Fruit fly (Drosophila melanogaster): ENCODE results near the gene gnu.

gnu gene

DNA sequence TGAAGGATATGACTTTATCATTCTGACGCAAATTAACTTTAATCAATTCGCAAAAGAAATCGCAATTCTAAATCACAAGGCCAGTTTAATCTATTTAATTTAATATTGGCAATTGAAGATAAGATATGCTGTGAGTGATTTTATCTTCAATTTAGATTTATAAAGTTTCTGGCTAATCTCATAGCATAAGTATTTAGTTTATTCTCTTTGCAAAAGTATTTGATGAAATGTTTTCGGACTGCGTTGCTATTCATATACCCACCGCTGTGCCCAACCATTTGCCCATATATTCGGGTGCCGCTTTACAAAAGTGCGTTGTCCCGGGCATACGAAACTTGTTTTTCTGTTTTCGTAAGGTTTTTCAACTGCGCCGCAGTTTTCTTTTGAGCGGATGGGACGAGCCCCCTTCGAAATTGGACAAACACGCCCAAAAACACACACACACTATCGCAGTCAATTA, 18.2 kb downstream of the gnu start (continued):
- no peak for TF ChIP-seq hkb (optimal IDR thresholded peaks at IDR 0.05)
- peak; percentile 92 for TF ChIP-seq hkb (GFP tag; IDR thresholded peaks at IDR 0.05)
- TF ChIP-seq CG10321 (GFP tag; IDR thresholded peaks at IDR 0.05) = peak; percentile 66
- peak; percentile 92 for TF ChIP-seq kni (GFP tag; optimal IDR thresholded peaks at IDR 0.05)
- peak; percentile 96 for TF ChIP-seq CG11723 (GFP tag; optimal IDR thresholded peaks at IDR 0.05)
- peak; percentile 92 for TF ChIP-seq CG5180 (GFP tag; optimal IDR thresholded peaks at IDR 0.05)
- TF ChIP-seq vnd (GFP tag; IDR thresholded peaks at IDR 0.05; ENCODE audit: partially characterized antibody) = no peak
- peak; percentile 17 for TF ChIP-seq lbe (GFP tag; optimal IDR thresholded peaks at IDR 0.05)
- TF ChIP-seq vvl (GFP tag; IDR thresholded peaks at IDR 0.05) = no peak; the same call in none of the 2 replicates
- no peak; the same call in 1 of the 2 replicates for TF ChIP-seq CG13287 (GFP tag; IDR thresholded peaks at IDR 0.05; ENCODE audit: partially characterized antibody)
- TF ChIP-seq CG8924 (tag; optimal IDR thresholded peaks at IDR 0.05) = peak; percentile 99
- TF ChIP-seq gro (GFP tag; optimal IDR thresholded peaks at IDR 0.05) = peak; percentile 93
- peak; percentile 97 for TF ChIP-seq CG1529 (GFP tag; optimal IDR thresholded peaks at IDR 0.05)
- TF ChIP-seq wdn (GFP tag; IDR thresholded peaks at IDR 0.05) = peak; percentile 80
- TF ChIP-seq Myb (GFP tag; optimal IDR thresholded peaks at IDR 0.05) = peak; percentile 79
- TF ChIP-seq CG14860 (GFP tag; IDR thresholded peaks at IDR 0.05; ENCODE audit: partially characterized antibody) = no peak
- TF ChIP-seq CG15479 (GFP tag; optimal IDR thresholded peaks at IDR 0.05) = no peak
- TF ChIP-seq onecut (GFP tag; IDR thresholded peaks at IDR 0.05) = peak; percentile 85
- TF ChIP-seq Sry-β (GFP tag; optimal IDR thresholded peaks at IDR 0.05) = peak; percentile 64
- no peak for TF ChIP-seq nom (GFP tag; optimal IDR thresholded peaks at IDR 0.05)
- TF ChIP-seq CG34376 (GFP tag; optimal IDR thresholded peaks at IDR 0.05) = peak; percentile 96
- peak; percentile 99 for TF ChIP-seq Sox100B (GFP tag; optimal IDR thresholded peaks at IDR 0.05)
- peak; percentile 98 for TF ChIP-seq CG10979 (tag; optimal IDR thresholded peaks at IDR 0.05)
- peak; percentile 92 for TF ChIP-seq CG1792 (GFP tag; optimal IDR thresholded peaks at IDR 0.05)
- TF ChIP-seq Oaz (GFP tag; IDR thresholded peaks at IDR 0.05) = peak; percentile 85
- peak; percentile 80 for TF ChIP-seq abd-A (tag; optimal IDR thresholded peaks at IDR 0.05)
- TF ChIP-seq CG7372 (GFP tag; IDR thresholded peaks at IDR 0.05) = peak; percentile 86
- no peak for TF ChIP-seq bbx (GFP tag; IDR thresholded peaks at IDR 0.05; ENCODE audit: partially characterized antibody)
- TF ChIP-seq CG4730 (GFP tag; IDR thresholded peaks at IDR 0.05) = peak; percentile 80
- TF ChIP-seq en (GFP tag; optimal IDR thresholded peaks at IDR 0.05) = peak; percentile 86
- no peak for TF ChIP-seq zen2 (GFP tag; IDR thresholded peaks at IDR 0.05; ENCODE audit: partially characterized antibody)
- peak; percentile 77 for TF ChIP-seq luna (GFP tag; optimal IDR thresholded peaks at IDR 0.05)
- no peak for TF ChIP-seq tna (GFP tag; IDR thresholded peaks at IDR 0.05; ENCODE audit: partially characterized antibody)
- TF ChIP-seq schlank (tag; optimal IDR thresholded peaks at IDR 0.05) = peak; percentile 92
- peak; percentile 94 for TF ChIP-seq lmd (GFP tag; IDR thresholded peaks at IDR 0.05)
- peak; percentile 83; the same call in 1 of the 2 replicates for TF ChIP-seq Rx (GFP tag; IDR thresholded peaks at IDR 0.05)
- TF ChIP-seq Ptx1 (GFP tag; IDR thresholded peaks at IDR 0.05) = peak; percentile 93
- peak; percentile 91 for TF ChIP-seq CG9609 (GFP tag; optimal IDR thresholded peaks at IDR 0.05)
- TF ChIP-seq dan (GFP tag; IDR thresholded peaks at IDR 0.05) = no peak; the same call in 1 of the 2 replicates
- peak; percentile 94 for TF ChIP-seq Xrp1 (GFP tag; IDR thresholded peaks at IDR 0.05)
- TF ChIP-seq Usf (GFP tag; optimal IDR thresholded peaks at IDR 0.05) = peak; percentile 94
- TF ChIP-seq so (GFP tag; IDR thresholded peaks at IDR 0.05) = peak; percentile 89; the same call in 2 of the 3 replicates
- no peak for TF ChIP-seq Doc3 (GFP tag; IDR thresholded peaks at IDR 0.05; ENCODE audit: partially characterized antibody)
- no peak for TF ChIP-seq pan (optimal IDR thresholded peaks at IDR 0.05)
- peak in 1 of 2 experiments; percentile 89 for TF ChIP-seq pan (GFP tag; optimal IDR thresholded peaks at IDR 0.05 in 1 of 2, IDR thresholded peaks at IDR 0.05 in 1 of 2)
- TF ChIP-seq CG5245 (GFP tag; optimal IDR thresholded peaks at IDR 0.05) = peak; percentile 95
- peak; percentile 91 for TF ChIP-seq al (GFP tag; IDR thresholded peaks at IDR 0.05)
- no peak for TF ChIP-seq CG7963 (GFP tag; IDR thresholded peaks at IDR 0.05; ENCODE audit: partially characterized antibody)
- peak; percentile 92 for TF ChIP-seq CG31388 (GFP tag; optimal IDR thresholded peaks at IDR 0.05)
- peak; percentile 95 for TF ChIP-seq run (tag; optimal IDR thresholded peaks at IDR 0.05)
- peak; percentile 64 for TF ChIP-seq dimm (GFP tag; IDR thresholded peaks at IDR 0.05)

Measured in whole organism, embryonic.